Fruit fly (Drosophila melanogaster): ENCODE data around the gene CG33116.
A peak's percentile ranks its signal among the peaks of the same experiment; 100 is the strongest.

Gene CG33116

dm6 chr2L:19586436-19587333, 53.4 kb downstream of the CG33116 start, which contains the start of gene Lar:
Lar (plus strand) TSS chr2L:19586623.
- TF ChIP-seq abd-A (tag; optimal IDR thresholded peaks at IDR 0.05) (no peak), CG17802 (tag; optimal IDR thresholded peaks at IDR 0.05) (no peak), usp (GFP tag; optimal IDR thresholded peaks at IDR 0.05) (no peak), CG30020 (tag; optimal IDR thresholded peaks at IDR 0.05) (peak; percentile 45), twi (tag; optimal IDR thresholded peaks at IDR 0.05) (no peak), bcd (GFP tag; optimal IDR thresholded peaks at IDR 0.05) (peak; percentile 53), CG14860 (GFP tag; IDR thresholded peaks at IDR 0.05; ENCODE audit: partially characterized antibody) (no peak), stc (GFP tag; IDR thresholded peaks at IDR 0.05) (peak; percentile 35; the same call in 1 of the 2 replicates), her (GFP tag; optimal IDR thresholded peaks at IDR 0.05) (peak; percentile 67), CG8290 (GFP tag; optimal IDR thresholded peaks at IDR 0.05) (no peak), CG8290 (tag; optimal IDR thresholded peaks at IDR 0.05) (peak; percentile 17 to 81), CG4404 (GFP tag; IDR thresholded peaks at IDR 0.05) (0 out of 2 replicates have a peak, but pooled peaks have one; percentile 20), Med (GFP tag) (peak; percentile 93), CG13894 (tag; optimal IDR thresholded peaks at IDR 0.05) (peak; percentile 62), H2.0 (GFP tag; IDR thresholded peaks at IDR 0.05) (peak; percentile 53; the same call in 1 of the 2 replicates), Doc2 (GFP tag; IDR thresholded peaks at IDR 0.05) (no peak), NFAT (GFP tag; IDR thresholded peaks at IDR 0.05) (peak; percentile 78), CG9437 (GFP tag; optimal IDR thresholded peaks at IDR 0.05) (peak; percentile 89), CG15601 (tag; optimal IDR thresholded peaks at IDR 0.05) (peak; percentile 42), sqz (GFP tag; optimal IDR thresholded peaks at IDR 0.05) (no peak), maf-S (GFP tag; optimal IDR thresholded peaks at IDR 0.05) (peak; percentile 66), gcm2 (GFP tag; optimal IDR thresholded peaks at IDR 0.05) (peak; percentile 47), nom (GFP tag; optimal IDR thresholded peaks at IDR 0.05) (peak; percentile 37), CG7987 (GFP tag; optimal IDR thresholded peaks at IDR 0.05) (peak; percentile 39), emc (GFP tag; optimal IDR thresholded peaks at IDR 0.05) (no peak), btn (GFP tag; optimal IDR thresholded peaks at IDR 0.05) (peak; percentile 9), ssp (GFP tag; IDR thresholded peaks at IDR 0.05) (no peak), Side (GFP tag; optimal IDR thresholded peaks at IDR 0.05) (peak; percentile 74), crc (GFP tag; optimal IDR thresholded peaks at IDR 0.05) (peak; percentile 56), CG17328 (GFP tag; IDR thresholded peaks at IDR 0.05) (peak; percentile 50; the same call in 1 of the 2 replicates), mam (GFP tag; optimal IDR thresholded peaks at IDR 0.05) (peak; percentile 74), CG7928 (GFP tag; optimal IDR thresholded peaks at IDR 0.05) (peak; percentile 99), Elba2 (GFP tag; optimal IDR thresholded peaks at IDR 0.05) (no peak), chn (GFP tag; optimal IDR thresholded peaks at IDR 0.05) (peak; percentile 61), CG14710 (tag; optimal IDR thresholded peaks at IDR 0.05) (peak; percentile 71), CG10267 (tag; optimal IDR thresholded peaks at IDR 0.05) (peak; percentile 58), croc (GFP tag; conservative IDR thresholded peaks at IDR 0.05) (peak; percentile 34; the same call in 1 of the 3 replicates), lilli (GFP tag; optimal IDR thresholded peaks at IDR 0.05) (peak; percentile 80), CG6654 (GFP tag; optimal IDR thresholded peaks at IDR 0.05) (no peak), dpn (GFP tag; optimal IDR thresholded peaks at IDR 0.05) (peak; percentile 60 to 79), Xrp1 (GFP tag; IDR thresholded peaks at IDR 0.05) (peak; percentile 62; the same call in 1 of the 2 replicates), CG8281 (tag; optimal IDR thresholded peaks at IDR 0.05) (no peak), HLH54F (GFP tag; optimal IDR thresholded peaks at IDR 0.05) (peak; percentile 58), CG10274 (GFP tag; optimal IDR thresholded peaks at IDR 0.05) (no peak), Hr3 (GFP tag; optimal IDR thresholded peaks at IDR 0.05) (peak; percentile 41), Hmx (GFP tag; optimal IDR thresholded peaks at IDR 0.05) (peak; percentile 42), scrt (GFP tag; optimal IDR thresholded peaks at IDR 0.05) (peak; percentile 44), Adf1 (GFP tag; IDR thresholded peaks at IDR 0.05) (no peak), B-H2 (GFP tag; optimal IDR thresholded peaks at IDR 0.05) (peak; percentile 73)
